Worm (Caenorhabditis elegans) whole organism, mixed stage, embryonic: ENCODE measurements around the gene tag-52.

Source experiments
- M03D4.4 ChIP-seq: sonication (generic microtip); optimal IDR thresholded peaks from 2 replicates; lab custom pipeline; 2017; ENCODE audit warnings: mild to moderate bottlenecking, missing genetic modification characterization, missing compliant biosample characterization
- bed-3 ChIP-seq: fragments of 200-800 bp; sonication (Bioruptor generic); optimal IDR thresholded peaks from 3 replicates; lab custom pipeline; 2018; ENCODE audit warnings: mild to moderate bottlenecking, missing genetic modification characterization, moderate library complexity, missing compliant biosample characterization
- blmp-1 ChIP-seq: fragments of 150-350 bp; optimal IDR thresholded peaks from 2 replicates; lab custom pipeline; 2014; ENCODE audit warnings: missing biosample characterization, missing genetic modification characterization
- ceh-39 ChIP-seq: fragments of 150-350 bp; optimal IDR thresholded peaks from 2 replicates; lab custom pipeline; 2014; ENCODE audit warnings: missing biosample characterization, missing genetic modification characterization
- ceh-43 ChIP-seq: fragments of 200-800 bp; sonication (Bioruptor generic); optimal IDR thresholded peaks from 2 replicates; lab custom pipeline; 2018; ENCODE audit warnings: mild to moderate bottlenecking, missing genetic modification characterization, moderate library complexity, missing compliant biosample characterization
- ceh-83 ChIP-seq: fragments of 200-800 bp; sonication (Bioruptor generic); optimal IDR thresholded peaks from 2 replicates; lab custom pipeline; 2018; ENCODE audit warnings: mild to moderate bottlenecking, missing genetic modification characterization, missing compliant biosample characterization
- ces-1 ChIP-seq: fragments of 150-350 bp; optimal IDR thresholded peaks from 2 replicates; lab custom pipeline; 2014; ENCODE audit warnings: missing biosample characterization, missing genetic modification reagents, missing genetic modification characterization
- cnd-1 ChIP-seq: fragments of 200-800 bp; sonication (Bioruptor generic); optimal IDR thresholded peaks from 2 replicates; lab custom pipeline; 2018; ENCODE audit warnings: mild to moderate bottlenecking, missing genetic modification characterization, missing compliant biosample characterization
- drap-1 ChIP-seq: fragments of 200-800 bp; sonication (Bioruptor generic); optimal IDR thresholded peaks from 3 replicates; lab custom pipeline; 2018; ENCODE audit warnings: mild to moderate bottlenecking, missing genetic modification characterization, missing compliant biosample characterization
- elt-1 ChIP-seq: sonication (generic microtip); optimal IDR thresholded peaks from 2 replicates; lab custom pipeline; 2017; ENCODE audit warnings: missing genetic modification characterization, mild to moderate bottlenecking, missing compliant biosample characterization, antibody characterized with exemption, moderate library complexity, borderline replicate concordance; ENCODE audit not compliant: insufficient read depth
- elt-3 ChIP-seq: fragments of 150-350 bp; optimal IDR thresholded peaks from 2 replicates; lab custom pipeline; 2014; ENCODE audit warnings: missing biosample characterization, missing genetic modification characterization
- flh-1 ChIP-seq: fragments of 200-800 bp; sonication (Bioruptor generic); optimal IDR thresholded peaks from 2 replicates; lab custom pipeline; 2018; ENCODE audit warnings: mild to moderate bottlenecking, missing genetic modification characterization, moderate library complexity, missing compliant biosample characterization
- ham-2 ChIP-seq: fragments of 200-800 bp; sonication (Bioruptor generic); optimal IDR thresholded peaks from 2 replicates; lab custom pipeline; 2018; ENCODE audit warnings: mild to moderate bottlenecking, missing genetic modification characterization, missing compliant biosample characterization
- hlh-1 ChIP-seq: fragments of 150-350 bp; optimal IDR thresholded peaks from 2 replicates; lab custom pipeline; 2014; ENCODE audit warnings: missing biosample characterization, missing genetic modification reagents, missing genetic modification characterization
- lin-13 ChIP-seq: fragments of 150-350 bp; optimal IDR thresholded peaks from 2 replicates; lab custom pipeline; 2014; ENCODE audit warnings: missing biosample characterization, missing genetic modification characterization
- lin-32 ChIP-seq: fragments of 200-800 bp; sonication (Bioruptor generic); optimal IDR thresholded peaks from 2 replicates; lab custom pipeline; 2018; ENCODE audit warnings: mild to moderate bottlenecking, missing genetic modification characterization, missing compliant biosample characterization
- lsy-2 ChIP-seq: fragments of 150-350 bp; optimal IDR thresholded peaks from 2 replicates; lab custom pipeline; 2014; ENCODE audit warnings: missing biosample characterization, missing genetic modification characterization
- mab-5 ChIP-seq: fragments of 150-350 bp; optimal IDR thresholded peaks from 2 replicates; lab custom pipeline; 2014; ENCODE audit warnings: missing biosample characterization, missing genetic modification characterization
- mep-1 ChIP-seq: fragments of 150-350 bp; optimal IDR thresholded peaks from 2 replicates; lab custom pipeline; 2017; ENCODE audit warnings: missing biosample characterization, missing genetic modification reagents, missing genetic modification characterization, inconsistent platforms
- mls-2 ChIP-seq: sonication (generic microtip); optimal IDR thresholded peaks from 2 replicates; lab custom pipeline; 2016; ENCODE audit warnings: mild to moderate bottlenecking, missing genetic modification characterization, moderate library complexity, missing compliant biosample characterization
- nhr-12 ChIP-seq: fragments of 150-350 bp; optimal IDR thresholded peaks from 2 replicates; lab custom pipeline; 2014; ENCODE audit warnings: missing biosample characterization, missing genetic modification characterization
- nhr-2 ChIP-seq: fragments of 150-350 bp; optimal IDR thresholded peaks from 2 replicates; lab custom pipeline; 2014; ENCODE audit warnings: missing biosample characterization, missing genetic modification characterization
- nhr-237 ChIP-seq: fragments of 150-350 bp; optimal IDR thresholded peaks from 2 replicates; lab custom pipeline; 2014; ENCODE audit warnings: missing biosample characterization, missing genetic modification characterization
- nhr-28 ChIP-seq: fragments of 150-350 bp; optimal IDR thresholded peaks from 2 replicates; lab custom pipeline; 2014; ENCODE audit warnings: missing biosample characterization, missing genetic modification characterization
- nhr-76 ChIP-seq: sonication (generic microtip); optimal IDR thresholded peaks from 2 replicates; lab custom pipeline; 2017; ENCODE audit warnings: missing biosample characterization, missing genetic modification characterization
- pha-4 ChIP-seq: fragments of 150-350 bp; optimal IDR thresholded peaks from 2 replicates; lab custom pipeline; 2018; ENCODE audit warnings: missing biosample characterization, missing genetic modification reagents, missing genetic modification characterization
- sem-2 ChIP-seq: fragments of 200-800 bp; sonication (Bioruptor generic); optimal IDR thresholded peaks from 2 replicates; lab custom pipeline; 2018; ENCODE audit warnings: mild to moderate bottlenecking, missing genetic modification characterization, missing compliant biosample characterization
- snpc-4 ChIP-seq: fragments of 150-350 bp; optimal IDR thresholded peaks from 2 replicates; lab custom pipeline; 2014; ENCODE audit warnings: missing biosample characterization, missing genetic modification characterization
- sptf-1 ChIP-seq: sonication (generic microtip); optimal IDR thresholded peaks from 2 replicates; lab custom pipeline; 2017; ENCODE audit warnings: mild to moderate bottlenecking, missing genetic modification characterization, moderate library complexity, missing compliant biosample characterization
- tbx-8 ChIP-seq: fragments of 200-800 bp; sonication (Bioruptor generic); optimal IDR thresholded peaks from 2 replicates; lab custom pipeline; 2018; ENCODE audit warnings: mild to moderate bottlenecking, missing genetic modification characterization, moderate library complexity, missing compliant biosample characterization
- unc-120 ChIP-seq: sonication (generic microtip); optimal IDR thresholded peaks from 2 replicates; lab custom pipeline; 2017; ENCODE audit warnings: missing genetic modification characterization, missing compliant biosample characterization; ENCODE audit not compliant: poor library complexity, severe bottlenecking
- unc-39 ChIP-seq: fragments of 150-350 bp; optimal IDR thresholded peaks from 2 replicates; lab custom pipeline; 2014; ENCODE audit warnings: missing biosample characterization, missing genetic modification characterization
- unc-62 ChIP-seq: fragments of 150-350 bp; optimal IDR thresholded peaks from 2 replicates; lab custom pipeline; 2014; ENCODE audit warnings: missing biosample characterization, missing genetic modification reagents, missing genetic modification characterization
- zip-8 ChIP-seq: fragments of 150-350 bp; optimal IDR thresholded peaks from 2 replicates; lab custom pipeline; 2014; ENCODE audit warnings: missing biosample characterization, missing genetic modification characterization
- ztf-11 ChIP-seq: fragments of 150-350 bp; optimal IDR thresholded peaks from 2 replicates; lab custom pipeline; 2014; ENCODE audit warnings: missing biosample characterization, missing genetic modification characterization

tag-52 gene

ce11 chrX:3654623-3655022 lies 23.7 kb downstream of the tag-52 start, which contains the start of gene R11G1.11:
TSS of gene R11G1.11 (plus strand) at chrX:3654923.
- TF ChIP-seq elt-3 (tag; lab: Kevin White, UChicago) (peak; percentile 0), hlh-1 (tag; lab: Kevin White, UChicago) (no peak)

DNA sequence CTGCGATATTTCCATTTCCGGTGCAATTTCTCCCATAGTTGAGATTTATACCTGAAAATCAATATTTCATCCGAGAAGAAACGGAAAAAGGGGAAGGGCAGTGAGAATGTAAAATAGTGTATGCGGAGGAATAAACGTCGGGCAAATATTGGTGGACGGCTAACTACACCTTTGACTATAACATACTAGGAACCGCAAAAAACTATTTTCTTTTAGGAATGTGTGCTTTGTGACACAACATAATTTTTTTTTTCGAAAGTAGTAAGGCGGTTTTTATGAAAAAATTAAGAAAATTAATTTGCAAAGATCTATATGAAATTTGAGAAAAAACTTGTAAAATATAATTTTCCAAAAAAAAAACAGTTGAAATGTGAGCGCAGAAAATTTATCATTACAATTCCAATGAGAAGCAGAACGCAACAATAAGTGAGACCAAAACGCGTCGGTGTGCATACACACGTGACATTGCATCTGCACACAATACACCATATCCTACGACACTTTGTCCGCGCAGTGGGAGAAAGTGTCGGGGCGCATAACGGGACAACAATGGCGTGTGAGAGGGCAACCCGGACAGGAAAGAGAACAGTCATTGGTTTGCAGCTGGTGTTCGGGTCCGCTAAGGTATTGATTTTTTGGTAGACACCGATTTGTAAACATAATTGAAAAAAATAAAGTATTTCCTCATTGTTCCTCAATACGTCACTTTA lies 28.1 kb downstream of the tag-52 start, which contains the start of the genes sax-1 and R11G1.2:
Gene sax-1 (minus strand): TSS at position 51 of the 710 bp plus-strand sequence.
Gene R11G1.2 (plus strand): TSS at position 515 of the 710 bp plus-strand sequence.
- TF ChIP-seq nhr-28 (tag; lab: Kevin White, UChicago) (no peak), lin-32 (GFP tag; lab: Kevin White, UChicago) (peak; percentile 25), hlh-1 (tag; lab: Kevin White, UChicago) (no peak), elt-1 (no peak), nhr-237 (tag; lab: Kevin White, UChicago) (no peak), tbx-8 (GFP tag; lab: Kevin White, UChicago) (no peak), pha-4 (tag; lab: Kevin White, UChicago) (peak; percentile 59), ceh-43 (GFP tag; lab: Kevin White, UChicago) (no peak), blmp-1 (tag; lab: Kevin White, UChicago) (no peak), M03D4.4 (tag; lab: Kevin White, UChicago) (no peak), nhr-12 (tag; lab: Kevin White, UChicago) (no peak), mab-5 (tag; lab: Kevin White, UChicago) (no peak), lin-13 (tag; lab: Kevin White, UChicago) (peak; percentile 73), mep-1 (tag; lab: Kevin White, UChicago) (peak; percentile 40), drap-1 (GFP tag; lab: Kevin White, UChicago) (no peak), nhr-2 (tag; lab: Kevin White, UChicago) (peak; percentile 86), lsy-2 (tag; lab: Kevin White, UChicago) (peak; percentile 6), mls-2 (peak; percentile 3), nhr-76 (tag; lab: Kevin White, UChicago) (no peak), cnd-1 (peak; percentile 5), ceh-83 (no peak), unc-39 (tag; lab: Kevin White, UChicago) (no peak), elt-3 (tag; lab: Kevin White, UChicago) (no peak), sem-2 (no peak), zip-8 (tag; lab: Kevin White, UChicago) (no peak), snpc-4 (no peak), unc-120 (tag; lab: Kevin White, UChicago) (no peak)

DNA sequence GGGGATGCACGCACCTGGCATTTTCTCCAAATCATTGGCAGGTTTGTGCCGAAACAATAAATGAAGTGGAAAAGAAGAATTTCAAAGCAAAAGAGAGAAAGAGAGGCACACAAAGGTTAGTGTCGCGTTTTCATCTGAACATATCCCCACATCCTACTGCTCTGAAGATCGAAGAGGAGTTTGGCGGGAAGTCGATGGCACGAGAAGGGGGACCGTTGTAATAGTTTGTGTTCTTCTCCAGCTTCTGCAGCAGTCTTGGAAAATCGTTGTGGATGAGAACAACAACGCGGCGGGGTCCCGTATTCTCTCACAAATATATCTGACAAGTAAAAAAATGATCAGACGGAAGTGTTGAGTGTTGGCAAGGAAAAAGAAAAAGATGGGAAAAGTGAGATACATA lies 32.4 kb downstream of the tag-52 start:
- TF ChIP-seq hlh-1 (tag; lab: Kevin White, UChicago): peak; percentile 59
- TF ChIP-seq unc-120 (tag; lab: Kevin White, UChicago): peak; percentile 27
- TF ChIP-seq pha-4 (tag; lab: Kevin White, UChicago): no peak

DNA sequence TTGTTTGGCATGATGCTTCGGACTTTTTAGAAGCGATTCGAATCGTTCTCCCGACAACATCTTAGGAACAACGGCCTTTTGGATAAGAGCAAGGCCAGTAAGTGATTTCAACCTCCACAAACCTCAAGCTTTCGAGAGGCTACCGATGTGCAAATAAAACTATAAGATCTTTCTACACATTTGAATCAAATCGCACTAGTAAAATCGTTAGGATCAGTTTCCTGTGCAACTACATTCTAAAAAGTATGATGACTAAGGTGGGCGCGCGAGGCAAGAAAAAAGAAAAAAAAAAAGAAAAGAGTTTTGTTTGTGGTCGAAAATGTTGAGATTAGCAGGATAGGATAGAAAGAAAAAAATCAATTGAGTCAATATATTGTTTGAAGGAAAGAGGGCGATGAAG lies 33.6 kb downstream of the tag-52 start, which contains the start of gene tmem-24:
Gene tmem-24 (minus strand): TSS at position 101 of the 400 bp plus-strand sequence.
- TF ChIP-seq lsy-2 (tag; lab: Kevin White, UChicago): no peak
- TF ChIP-seq drap-1 (GFP tag; lab: Kevin White, UChicago): no peak

ce11 chrX:3634782-3635181 lies 43.6 kb downstream of the tag-52 start:
- TF ChIP-seq ces-1 (GFP tag; lab: Kevin White, UChicago) (peak; percentile 18), ceh-39 (tag; lab: Kevin White, UChicago) (no peak)

DNA sequence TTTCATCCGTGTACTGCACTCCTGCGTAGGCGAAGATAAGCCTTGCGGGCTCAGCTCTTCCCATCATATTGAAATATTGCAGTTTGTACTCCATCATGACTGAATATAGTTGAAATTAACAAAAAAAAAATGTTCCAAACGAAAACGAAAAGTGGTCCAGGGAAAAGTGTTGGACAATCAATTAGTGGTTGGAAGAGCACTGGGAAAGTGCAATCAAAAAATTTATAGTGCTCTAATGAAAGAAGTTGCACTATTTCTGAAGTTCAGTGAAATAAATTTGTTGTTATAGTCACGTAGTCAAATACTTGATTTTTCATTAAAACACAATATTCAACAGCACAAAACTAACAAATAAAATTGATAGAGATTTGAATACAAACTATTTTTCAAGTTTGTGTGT lies 44.7 kb downstream of the tag-52 start, which contains the start of gene gst-11:
Gene gst-11 (minus strand): TSS at position 101 of the 400 bp plus-strand sequence.
- TF ChIP-seq mep-1 (tag; lab: Kevin White, UChicago): no peak
- TF ChIP-seq unc-62 (GFP tag; lab: Kevin White, UChicago): no peak
- no peak for TF ChIP-seq elt-1
- no peak for TF ChIP-seq lin-32 (GFP tag; lab: Kevin White, UChicago)
- no peak for TF ChIP-seq blmp-1 (tag; lab: Kevin White, UChicago)
- TF ChIP-seq lin-13 (tag; lab: Kevin White, UChicago): no peak
- TF ChIP-seq nhr-76 (tag; lab: Kevin White, UChicago): no peak
- TF ChIP-seq mab-5 (tag; lab: Kevin White, UChicago): no peak
- no peak for TF ChIP-seq sptf-1 (tag; lab: Kevin White, UChicago)
- TF ChIP-seq tbx-8 (GFP tag; lab: Kevin White, UChicago): no peak
- no peak for TF ChIP-seq flh-1
- TF ChIP-seq lsy-2 (tag; lab: Kevin White, UChicago): no peak
- no peak for TF ChIP-seq ceh-43 (GFP tag; lab: Kevin White, UChicago)
- no peak for TF ChIP-seq ces-1 (GFP tag; lab: Kevin White, UChicago)
- no peak for TF ChIP-seq nhr-28 (tag; lab: Kevin White, UChicago)
- TF ChIP-seq ham-2: no peak
- TF ChIP-seq drap-1 (GFP tag; lab: Kevin White, UChicago): no peak
- no peak for TF ChIP-seq hlh-1 (tag; lab: Kevin White, UChicago)
- TF ChIP-seq ztf-11 (tag; lab: Kevin White, UChicago): no peak
- TF ChIP-seq bed-3 (GFP tag; lab: Kevin White, UChicago): no peak
